Fruit fly (Drosophila melanogaster) whole organism, embryonic: ENCODE measurements around the gene CG43797.

Source experiments
- Abd-B ChIP-seq: fragments of 200-800 bp; sonication (Bioruptor generic); optimal IDR thresholded peaks from 2 replicates; lab custom pipeline; 2018; ENCODE audit warnings: missing biosample characterization, mild to moderate bottlenecking, missing genetic modification characterization, moderate library complexity
- CG10147 ChIP-seq: fragments of 200-800 bp; sonication (Bioruptor generic); optimal IDR thresholded peaks from 2 replicates; lab custom pipeline; 2019; ENCODE audit warnings: missing biosample characterization, mild to moderate bottlenecking, missing genetic modification characterization, moderate library complexity
- CG1024 ChIP-seq: fragments of 200-800 bp; sonication (Bioruptor generic); IDR thresholded peaks from 2 replicates; pipeline ENCODE4 v1.3.6; 2022; ENCODE audit warnings: missing biosample characterization, missing genetic modification characterization
- CG10321 ChIP-seq: fragments of 200-800 bp; sonication (Bioruptor generic); IDR thresholded peaks from 2 replicates; pipeline ENCODE4 v1.3.6; 2022; ENCODE audit warnings: missing biosample characterization, missing genetic modification characterization
- CG11456 ChIP-seq: fragments of 200-800 bp; sonication (Bioruptor generic); IDR thresholded peaks from 3 replicates; pipeline ENCODE4 v1.3.6; 2022; ENCODE audit warnings: missing biosample characterization, missing genetic modification characterization
- CG12104 ChIP-seq: fragments of 200-800 bp; sonication (Bioruptor generic); optimal IDR thresholded peaks from 3 replicates; lab custom pipeline; 2016; ENCODE audit warnings: missing biosample characterization, missing genetic modification characterization
- CG15269 ChIP-seq: fragments of 200-800 bp; sonication (Bioruptor generic); optimal IDR thresholded peaks from 2 replicates; lab custom pipeline; 2018; ENCODE audit warnings: missing biosample characterization, mild to moderate bottlenecking, missing genetic modification characterization, moderate library complexity
- CG16815 ChIP-seq: fragments of 200-800 bp; sonication (Bioruptor generic); optimal IDR thresholded peaks from 3 replicates; lab custom pipeline; 2017; ENCODE audit warnings: missing biosample characterization, mild to moderate bottlenecking, missing genetic modification characterization
- CG17186 ChIP-seq: fragments of 200-800 bp; sonication (Bioruptor generic); optimal IDR thresholded peaks from 3 replicates; lab custom pipeline; 2017; ENCODE audit warnings: missing biosample characterization, missing genetic modification reagents, missing genetic modification characterization
- CG17359 ChIP-seq: fragments of 200-800 bp; sonication (Bioruptor generic); optimal IDR thresholded peaks from 3 replicates; lab custom pipeline; 2018; ENCODE audit warnings: missing biosample characterization, mild to moderate bottlenecking, missing genetic modification characterization, moderate library complexity
- CG30020 ChIP-seq: fragments of 200-800 bp; optimal IDR thresholded peaks from 2 replicates; lab custom pipeline; 2019; ENCODE audit warnings: missing biosample characterization, mild to moderate bottlenecking, missing genetic modification characterization, moderate library complexity
- CG4424 ChIP-seq: fragments of 200-800 bp; sonication (Bioruptor generic); optimal IDR thresholded peaks from 3 replicates; lab custom pipeline; 2016; ENCODE audit warnings: missing biosample characterization, missing genetic modification characterization
- CG6654 ChIP-seq: fragments of 200-800 bp; sonication (Bioruptor generic); optimal IDR thresholded peaks from 2 replicates; lab custom pipeline; 2017; ENCODE audit warnings: missing biosample characterization, mild to moderate bottlenecking, missing genetic modification characterization
- CG7745 ChIP-seq: fragments of 200-800 bp; sonication (Bioruptor generic); optimal IDR thresholded peaks from 2 replicates; lab custom pipeline; 2018; ENCODE audit warnings: missing biosample characterization, mild to moderate bottlenecking, missing genetic modification characterization, moderate library complexity
- CG8089 ChIP-seq: fragments of 200-800 bp; sonication (Bioruptor generic); optimal IDR thresholded peaks from 3 replicates; lab custom pipeline; 2016; ENCODE audit warnings: missing biosample characterization, missing genetic modification characterization
- CG8944 ChIP-seq: fragments of 200-800 bp; sonication (Bioruptor generic); optimal IDR thresholded peaks from 3 replicates; lab custom pipeline; 2016; ENCODE audit warnings: missing biosample characterization, missing genetic modification characterization
- CG9437 ChIP-seq: fragments of 200-800 bp; sonication (Bioruptor generic); optimal IDR thresholded peaks from 2 replicates; lab custom pipeline; 2018; ENCODE audit warnings: missing biosample characterization, mild to moderate bottlenecking, missing genetic modification characterization
- CG9932 ChIP-seq: fragments of 200-800 bp; sonication (Bioruptor generic); IDR thresholded peaks from 2 replicates; pipeline ENCODE4 v1.3.6; 2022; ENCODE audit warnings: missing biosample characterization, missing genetic modification characterization
- Dfd ChIP-seq, 2 experiments: fragments of >200 bp; optimal IDR thresholded peaks; 2 replicates each; lab custom pipeline; 2017; ENCODE audit warnings: missing biosample characterization in 2 of 2, missing genetic modification characterization in 2 of 2
- Ets65A ChIP-seq: fragments of 200-800 bp; sonication (Bioruptor generic); peaks from one replicate; lab custom pipeline; 2016; ENCODE audit warnings: missing biosample characterization, missing genetic modification characterization
- Fer1 ChIP-seq: fragments of 200-800 bp; sonication (Bioruptor generic); optimal IDR thresholded peaks from 2 replicates; lab custom pipeline; 2017; ENCODE audit warnings: missing biosample characterization, mild to moderate bottlenecking, missing genetic modification characterization
- Gsc ChIP-seq: fragments of 200-800 bp; sonication (Bioruptor generic); IDR thresholded peaks from 2 replicates; pipeline ENCODE4 v1.3.6; 2022; ENCODE audit warnings: missing biosample characterization, missing genetic modification characterization
- HLH3B ChIP-seq: fragments of 200-800 bp; sonication (Bioruptor generic); IDR thresholded peaks from 2 replicates; pipeline ENCODE4 v1.3.6; 2022; ENCODE audit warnings: missing biosample characterization, missing genetic modification characterization
- Hr51 ChIP-seq, 2 experiments: fragments of 200-800 bp; sonication (Bioruptor generic); optimal IDR thresholded peaks; 2 replicates in 1 of 2; 3 replicates in 1 of 2; lab custom pipeline; 2016 to 2018; ENCODE audit warnings: missing biosample characterization in 2 of 2, missing genetic modification characterization in 2 of 2, mild to moderate bottlenecking in 1 of 2, moderate library complexity in 1 of 2
- Oli ChIP-seq: fragments of 200-800 bp; sonication (Bioruptor generic); optimal IDR thresholded peaks from 2 replicates; lab custom pipeline; 2018; ENCODE audit warnings: missing biosample characterization, mild to moderate bottlenecking, missing genetic modification characterization, moderate library complexity
- Rfx ChIP-seq: fragments of 200-800 bp; sonication (Bioruptor generic); IDR thresholded peaks from 2 replicates; pipeline ENCODE4 v1.3.6; 2022; ENCODE audit warnings: missing biosample characterization, missing genetic modification characterization
- Scr ChIP-seq: fragments of 200-800 bp; sonication (Bioruptor generic); IDR thresholded peaks from 2 replicates; pipeline ENCODE4 v1.3.6; 2022; ENCODE audit warnings: missing biosample characterization, missing genetic modification characterization; ENCODE audit not compliant: partially characterized antibody
- ab ChIP-seq: fragments of 200-800 bp; sonication (Bioruptor generic); optimal IDR thresholded peaks from 2 replicates; lab custom pipeline; 2016; ENCODE audit warnings: missing biosample characterization, missing genetic modification characterization
- bbx ChIP-seq: fragments of 200-800 bp; sonication (Bioruptor generic); IDR thresholded peaks from 2 replicates; pipeline ENCODE4 v1.3.6; 2022; ENCODE audit warnings: missing biosample characterization, missing genetic modification characterization; ENCODE audit not compliant: partially characterized antibody
- br ChIP-seq: fragments of >200 bp; optimal IDR thresholded peaks from 2 replicates; lab custom pipeline; 2017
- btn ChIP-seq: fragments of 200-800 bp; sonication (Bioruptor generic); optimal IDR thresholded peaks from 2 replicates; lab custom pipeline; 2016; ENCODE audit warnings: missing biosample characterization, missing genetic modification characterization
- cg ChIP-seq: fragments of 200-800 bp; sonication (Bioruptor generic); optimal IDR thresholded peaks from 3 replicates; lab custom pipeline; 2019; ENCODE audit warnings: missing biosample characterization, mild to moderate bottlenecking, missing genetic modification characterization, moderate library complexity
- crc ChIP-seq: fragments of 200-800 bp; sonication (Bioruptor generic); optimal IDR thresholded peaks from 2 replicates; lab custom pipeline; 2016; ENCODE audit warnings: missing biosample characterization, missing genetic modification characterization
- da ChIP-seq: fragments of 200-800 bp; sonication (Bioruptor generic); optimal IDR thresholded peaks from 2 replicates; lab custom pipeline; 2016; ENCODE audit warnings: missing biosample characterization, missing genetic modification characterization
- exex ChIP-seq: fragments of 200-800 bp; sonication (Bioruptor generic); optimal IDR thresholded peaks from 4 replicates; lab custom pipeline; 2018; ENCODE audit warnings: missing biosample characterization, mild to moderate bottlenecking, missing genetic modification characterization, moderate library complexity
- insv ChIP-seq, 2 experiments: fragments of 200-800 bp; sonication (Bioruptor generic); optimal IDR thresholded peaks; 3 replicates each; lab custom pipeline; 2016 to 2018; ENCODE audit warnings: missing biosample characterization in 2 of 2, missing genetic modification characterization in 2 of 2
- jigr1 ChIP-seq: fragments of 200-800 bp; sonication (Bioruptor generic); IDR thresholded peaks from 3 replicates; pipeline ENCODE4 v1.3.6; 2022; ENCODE audit warnings: missing biosample characterization, missing genetic modification characterization
- jumu ChIP-seq: fragments of 200-800 bp; sonication (Bioruptor generic); optimal IDR thresholded peaks from 3 replicates; lab custom pipeline; 2016; ENCODE audit warnings: missing biosample characterization, missing genetic modification characterization
- nerfin-2 ChIP-seq: fragments of 200-800 bp; sonication (Bioruptor generic); IDR thresholded peaks from 2 replicates; pipeline ENCODE4 v1.3.6; 2022; ENCODE audit warnings: missing biosample characterization, missing genetic modification characterization; ENCODE audit not compliant: partially characterized antibody
- oc ChIP-seq: fragments of 200-800 bp; sonication (Bioruptor generic); optimal IDR thresholded peaks from 2 replicates; lab custom pipeline; 2018; ENCODE audit warnings: missing biosample characterization, mild to moderate bottlenecking, missing genetic modification characterization, moderate library complexity
- pzg ChIP-seq: fragments of 200-800 bp; sonication (Bioruptor generic); optimal IDR thresholded peaks from 3 replicates; lab custom pipeline; 2018; ENCODE audit warnings: missing biosample characterization, mild to moderate bottlenecking, missing genetic modification characterization, moderate library complexity
- ranshi ChIP-seq: fragments of 200-800 bp; sonication (Bioruptor generic); IDR thresholded peaks from 2 replicates; pipeline ENCODE4 v1.3.6; 2022; ENCODE audit warnings: missing biosample characterization, missing genetic modification characterization
- sc ChIP-seq, 3 experiments: fragments of >200 bp in 2 of 3; fragments of 200-800 bp in 1 of 3; sonication (Bioruptor generic) in 1 of 3; optimal IDR thresholded peaks; 2 replicates in 2 of 3; 3 replicates in 1 of 3; lab custom pipeline; 2017; ENCODE audit warnings: mild to moderate bottlenecking in 1 of 3, missing biosample characterization in 1 of 3, missing genetic modification characterization in 1 of 3, missing genetic modification reagents in 1 of 3
- shn ChIP-seq: fragments of 200-800 bp; sonication (Bioruptor generic); optimal IDR thresholded peaks from 3 replicates; lab custom pipeline; 2016; ENCODE audit warnings: missing biosample characterization, missing genetic modification characterization
- sr ChIP-seq: fragments of 200-800 bp; sonication (Bioruptor generic); IDR thresholded peaks from 3 replicates; pipeline ENCODE4 v1.3.6; 2022; ENCODE audit warnings: missing biosample characterization, missing genetic modification characterization
- trh ChIP-seq: fragments of 200-800 bp; sonication (Bioruptor generic); optimal IDR thresholded peaks from 2 replicates; lab custom pipeline; 2016; ENCODE audit warnings: missing biosample characterization, missing genetic modification characterization
- twi ChIP-seq: fragments of 200-800 bp; optimal IDR thresholded peaks from 2 replicates; lab custom pipeline; 2019; ENCODE audit warnings: missing biosample characterization, mild to moderate bottlenecking, missing genetic modification characterization, moderate library complexity
- vfl ChIP-seq: fragments of 200-800 bp; sonication (Bioruptor generic); optimal IDR thresholded peaks from 2 replicates; lab custom pipeline; 2016; ENCODE audit warnings: missing biosample characterization, missing genetic modification characterization
- wdn ChIP-seq: fragments of 200-800 bp; sonication (Bioruptor generic); IDR thresholded peaks from 2 replicates; pipeline ENCODE4 v1.3.6; 2022; ENCODE audit warnings: missing biosample characterization, missing genetic modification characterization
- yki ChIP-seq: fragments of >200 bp; optimal IDR thresholded peaks from 3 replicates; lab custom pipeline; 2018

The CG43797 gene

dm6 chr2L:4030236-4030943 is 30.6 kb downstream of the CG43797 start (continued):
- peak; percentile 89 for TF ChIP-seq CG17359 (tag; lab: Kevin White, UChicago)
- TF ChIP-seq bbx (GFP tag; lab: Robert Waterston, UW), result peak; percentile 78
- TF ChIP-seq exex (tag; lab: Kevin White, UChicago), result no peak
- peak; percentile 80 for TF ChIP-seq oc (tag; lab: Kevin White, UChicago)
- peak; percentile 33; the same call in 1 of the 3 replicates for TF ChIP-seq sr (GFP tag; lab: Robert Waterston, UW)
- peak; percentile 84 for TF ChIP-seq CG4424 (GFP tag; lab: Kevin White, UChicago)
- peak; percentile 72 for TF ChIP-seq crc
- peak; percentile 69 for TF ChIP-seq CG9932
- no peak for TF ChIP-seq yki
- TF ChIP-seq wdn (GFP tag; lab: Robert Waterston, UW), result peak; percentile 63; the same call in 1 of the 2 replicates
- TF ChIP-seq pzg (GFP tag; lab: Kevin White, UChicago), result no peak
- TF ChIP-seq br, result no peak
- peak; percentile 64 for TF ChIP-seq ab (GFP tag; lab: Kevin White, UChicago)
- TF ChIP-seq CG8944, result peak; percentile 77
- TF ChIP-seq Rfx (GFP tag; lab: Robert Waterston, UW), result peak; percentile 89
- TF ChIP-seq Hr51 (GFP tag; optimal IDR thresholded peaks at IDR 0.05; lab: Kevin White, UChicago), result peak; percentile 68 to 77
- TF ChIP-seq trh (GFP tag; lab: Kevin White, UChicago), result peak; percentile 24
- no peak for TF ChIP-seq Dfd (GFP tag; optimal IDR thresholded peaks at IDR 0.05; lab: Kevin White, UChicago)
- peak; percentile 83 for TF ChIP-seq CG15269 (tag; lab: Kevin White, UChicago)
- no peak for TF ChIP-seq insv (GFP tag; optimal IDR thresholded peaks at IDR 0.05; lab: Kevin White, UChicago)
- TF ChIP-seq CG8089 (GFP tag; lab: Kevin White, UChicago), result peak; percentile 70
- peak; percentile 77 for TF ChIP-seq jumu (GFP tag; lab: Kevin White, UChicago)
- TF ChIP-seq HLH3B (GFP tag; lab: Robert Waterston, UW), result peak; percentile 85
- TF ChIP-seq CG9437, result peak; percentile 67
- peak; percentile 62 for TF ChIP-seq btn (GFP tag; lab: Kevin White, UChicago)
- peak; percentile 89 for TF ChIP-seq Oli (tag; lab: Kevin White, UChicago)
- TF ChIP-seq shn (GFP tag; lab: Kevin White, UChicago), result peak; percentile 80
- no peak for TF ChIP-seq da (GFP tag; lab: Kevin White, UChicago)
- peak; percentile 62 for TF ChIP-seq CG10321 (GFP tag; lab: Robert Waterston, UW)
- TF ChIP-seq vfl (GFP tag; lab: Kevin White, UChicago), result peak; percentile 27
- peak; percentile 46 for TF ChIP-seq CG6654
- peak; percentile 96 for TF ChIP-seq nerfin-2 (GFP tag; lab: Robert Waterston, UW)
- TF ChIP-seq sc (optimal IDR thresholded peaks at IDR 0.05; lab: Kevin White, UChicago), result no peak
- peak; percentile 86 for TF ChIP-seq sc (GFP tag; optimal IDR thresholded peaks at IDR 0.05; lab: Kevin White, UChicago)
- no peak for TF ChIP-seq Gsc (GFP tag; lab: Robert Waterston, UW)
- TF ChIP-seq Scr (GFP tag; lab: Robert Waterston, UW), result peak; percentile 69
- peak; percentile 74 for TF ChIP-seq CG16815 (GFP tag; lab: Kevin White, UChicago)
- TF ChIP-seq Fer1 (GFP tag; lab: Kevin White, UChicago), result peak; percentile 26
- TF ChIP-seq jigr1, result peak; percentile 69; the same call in 2 of the 3 replicates
- peak; percentile 62 for TF ChIP-seq CG10147 (GFP tag; lab: Kevin White, UChicago)
- peak; percentile 74 for TF ChIP-seq CG12104 (GFP tag; lab: Kevin White, UChicago)
- peak; percentile 42 for TF ChIP-seq CG30020
- peak; percentile 78 for TF ChIP-seq Abd-B (GFP tag; lab: Kevin White, UChicago)
- TF ChIP-seq twi (tag; lab: Kevin White, UChicago), result peak; percentile 75
- TF ChIP-seq CG11456 (GFP tag; lab: Robert Waterston, UW), result peak; percentile 88
- TF ChIP-seq CG7745 (tag; lab: Kevin White, UChicago), result peak; percentile 31
- no peak for TF ChIP-seq CG17186 (GFP tag; lab: Kevin White, UChicago)
- TF ChIP-seq CG1024 (GFP tag; lab: Robert Waterston, UW), result peak; percentile 66
- peak; percentile 96 for TF ChIP-seq Ets65A (GFP tag; lab: Kevin White, UChicago)
- peak; percentile 88 for TF ChIP-seq ranshi
- no peak for TF ChIP-seq cg (GFP tag; lab: Kevin White, UChicago)
